Fruit fly (Drosophila melanogaster) whole organism, embryonic: ENCODE results near the gene CG46304.
A peak's percentile ranks its signal among the peaks of the same experiment; 100 is the strongest.

Experiments used
- Bgb ChIP-seq: fragments of 200-800 bp; sonication (Bioruptor generic); IDR thresholded peaks from 2 replicates; pipeline ENCODE4 v1.3.6; 2022; ENCODE audit warnings: missing biosample characterization, missing genetic modification characterization; ENCODE audit not compliant: partially characterized antibody
- C15 ChIP-seq: fragments of 200-800 bp; sonication (Bioruptor generic); IDR thresholded peaks from 3 replicates; pipeline ENCODE4 v1.3.6; 2022; ENCODE audit warnings: missing biosample characterization, missing genetic modification characterization
- CG10321 ChIP-seq: fragments of 200-800 bp; sonication (Bioruptor generic); IDR thresholded peaks from 2 replicates; pipeline ENCODE4 v1.3.6; 2022; ENCODE audit warnings: missing biosample characterization, missing genetic modification characterization
- CG10543 ChIP-seq: fragments of 200-800 bp; sonication (Bioruptor generic); optimal IDR thresholded peaks from 3 replicates; lab custom pipeline; 2017; ENCODE audit warnings: missing biosample characterization, mild to moderate bottlenecking, missing genetic modification characterization, moderate library complexity
- CG1233 ChIP-seq: fragments of 200-800 bp; sonication (Bioruptor generic); optimal IDR thresholded peaks from 4 replicates; lab custom pipeline; 2018; ENCODE audit warnings: missing biosample characterization, mild to moderate bottlenecking, missing genetic modification characterization
- CG12769 ChIP-seq: fragments of 200-800 bp; sonication (Bioruptor generic); optimal IDR thresholded peaks from 2 replicates; lab custom pipeline; 2019; ENCODE audit warnings: missing biosample characterization, mild to moderate bottlenecking, missing genetic modification characterization, moderate library complexity
- CG15479 ChIP-seq: fragments of 200-800 bp; sonication (Bioruptor generic); optimal IDR thresholded peaks from 3 replicates; lab custom pipeline; 2019; ENCODE audit warnings: missing biosample characterization, mild to moderate bottlenecking, missing genetic modification characterization, moderate library complexity
- CG16813 ChIP-seq: fragments of 200-800 bp; sonication (Bioruptor generic); IDR thresholded peaks from 3 replicates; pipeline ENCODE4 v1.3.6; 2022; ENCODE audit warnings: missing biosample characterization, missing genetic modification characterization; ENCODE audit not compliant: partially characterized antibody
- CG17328 ChIP-seq: fragments of 200-800 bp; sonication (Bioruptor generic); IDR thresholded peaks from 2 replicates; pipeline ENCODE4 v1.3.6; 2022; ENCODE audit warnings: missing biosample characterization, missing genetic modification characterization
- CG17361 ChIP-seq: fragments of 200-800 bp; sonication (Bioruptor generic); IDR thresholded peaks from 3 replicates; pipeline ENCODE4 v1.3.6; 2022; ENCODE audit warnings: missing biosample characterization, missing genetic modification characterization
- CG2199 ChIP-seq: fragments of 200-800 bp; sonication (Bioruptor generic); IDR thresholded peaks from 3 replicates; pipeline ENCODE4 v1.3.6; 2022; ENCODE audit warnings: missing biosample characterization, missing genetic modification characterization
- CG2712 ChIP-seq: fragments of 200-800 bp; optimal IDR thresholded peaks from 3 replicates; lab custom pipeline; 2019; ENCODE audit warnings: missing biosample characterization, mild to moderate bottlenecking, missing genetic modification characterization, moderate library complexity
- CG3281 ChIP-seq: fragments of 200-800 bp; sonication (Bioruptor generic); optimal IDR thresholded peaks from 3 replicates; lab custom pipeline; 2017; ENCODE audit warnings: missing biosample characterization, mild to moderate bottlenecking, missing genetic modification characterization
- CG33557 ChIP-seq: fragments of 200-800 bp; sonication (Bioruptor generic); optimal IDR thresholded peaks from 2 replicates; lab custom pipeline; 2019; ENCODE audit warnings: missing biosample characterization, mild to moderate bottlenecking, missing genetic modification characterization, moderate library complexity
- CG4617 ChIP-seq: fragments of 200-800 bp; sonication (Bioruptor generic); optimal IDR thresholded peaks from 3 replicates; lab custom pipeline; 2016; ENCODE audit warnings: missing biosample characterization, missing genetic modification characterization, borderline replicate concordance
- CG4730 ChIP-seq: fragments of 200-800 bp; sonication (Bioruptor generic); IDR thresholded peaks from 2 replicates; pipeline ENCODE4 v1.3.6; 2022; ENCODE audit warnings: missing biosample characterization, missing genetic modification characterization
- CG5180 ChIP-seq: fragments of 200-800 bp; sonication (Bioruptor generic); optimal IDR thresholded peaks from 3 replicates; lab custom pipeline; 2017; ENCODE audit warnings: missing biosample characterization, missing genetic modification characterization, mild to moderate bottlenecking, moderate library complexity, missing genetic modification reagents
- Deaf1 ChIP-seq: fragments of 200-800 bp; optimal IDR thresholded peaks from 3 replicates; lab custom pipeline; 2019; ENCODE audit warnings: missing biosample characterization, mild to moderate bottlenecking, missing genetic modification characterization, moderate library complexity
- Doc3 ChIP-seq: fragments of 200-800 bp; sonication (Bioruptor generic); IDR thresholded peaks from 3 replicates; pipeline ENCODE4 v1.3.6; 2022; ENCODE audit warnings: missing biosample characterization, missing genetic modification characterization; ENCODE audit not compliant: partially characterized antibody
- E2f2 ChIP-seq: fragments of 200-800 bp; sonication (Bioruptor generic); IDR thresholded peaks from 2 replicates; pipeline ENCODE4 v1.3.6; 2022; ENCODE audit warnings: missing biosample characterization, missing genetic modification characterization
- Gsc ChIP-seq: fragments of 200-800 bp; sonication (Bioruptor generic); IDR thresholded peaks from 2 replicates; pipeline ENCODE4 v1.3.6; 2022; ENCODE audit warnings: missing biosample characterization, missing genetic modification characterization
- Hmx ChIP-seq: fragments of 200-800 bp; sonication (Bioruptor generic); optimal IDR thresholded peaks from 2 replicates; lab custom pipeline; 2016; ENCODE audit warnings: missing biosample characterization, missing genetic modification characterization
- Hr78 ChIP-seq, 2 experiments: fragments of 200-800 bp in 1 of 2; fragments of >200 bp in 1 of 2; sonication (Bioruptor generic) in 1 of 2; optimal IDR thresholded peaks; 2 replicates each; lab custom pipeline; 2017 to 2019; ENCODE audit warnings: missing biosample characterization in 2 of 2, missing genetic modification characterization in 2 of 2, mild to moderate bottlenecking in 1 of 2, moderate library complexity in 1 of 2
- Meics ChIP-seq: fragments of 200-800 bp; sonication (Bioruptor generic); optimal IDR thresholded peaks from 2 replicates; lab custom pipeline; 2017; ENCODE audit warnings: missing biosample characterization, mild to moderate bottlenecking, missing genetic modification characterization
- Nf-YC ChIP-seq: fragments of 200-800 bp; optimal IDR thresholded peaks from 3 replicates; lab custom pipeline; 2019; ENCODE audit warnings: missing biosample characterization, mild to moderate bottlenecking, missing genetic modification characterization, moderate library complexity
- PHDP ChIP-seq: fragments of 200-800 bp; sonication (Bioruptor generic); optimal IDR thresholded peaks from 3 replicates; lab custom pipeline; 2018; ENCODE audit warnings: missing biosample characterization, mild to moderate bottlenecking, missing genetic modification characterization, moderate library complexity
- Poxn ChIP-seq: fragments of 200-800 bp; sonication (Bioruptor generic); IDR thresholded peaks from 2 replicates; pipeline ENCODE4 v1.3.6; 2022; ENCODE audit warnings: missing biosample characterization, missing genetic modification characterization
- Sry-β ChIP-seq: fragments of 200-800 bp; sonication (Bioruptor generic); optimal IDR thresholded peaks from 2 replicates; lab custom pipeline; 2018; ENCODE audit warnings: missing biosample characterization, mild to moderate bottlenecking, missing genetic modification characterization, moderate library complexity
- abd-A ChIP-seq: fragments of 200-800 bp; sonication (Bioruptor generic); optimal IDR thresholded peaks from 3 replicates; lab custom pipeline; 2019; ENCODE audit warnings: missing biosample characterization, mild to moderate bottlenecking, missing genetic modification characterization, moderate library complexity
- chn ChIP-seq: fragments of 200-800 bp; sonication (Bioruptor generic); optimal IDR thresholded peaks from 2 replicates; lab custom pipeline; 2016; ENCODE audit warnings: missing biosample characterization, missing genetic modification characterization
- esg ChIP-seq: fragments of 200-800 bp; sonication (Bioruptor generic); conservative IDR thresholded peaks from 2 replicates; pipeline ENCODE4 v1.3.6; 2022; ENCODE audit warnings: missing biosample characterization, missing genetic modification characterization
- fd3F ChIP-seq: fragments of 200-800 bp; sonication (Bioruptor generic); optimal IDR thresholded peaks from 2 replicates; lab custom pipeline; 2018; ENCODE audit warnings: missing biosample characterization, mild to moderate bottlenecking, missing genetic modification characterization, moderate library complexity
- grn ChIP-seq: fragments of 200-800 bp; sonication (Bioruptor generic); optimal IDR thresholded peaks from 3 replicates; lab custom pipeline; 2017; ENCODE audit warnings: missing biosample characterization, missing genetic modification characterization
- gsb ChIP-seq: fragments of 200-800 bp; sonication (Bioruptor generic); IDR thresholded peaks from 2 replicates; pipeline ENCODE4 v1.3.6; 2022; ENCODE audit warnings: missing biosample characterization, missing genetic modification characterization
- knrl ChIP-seq: fragments of 200-800 bp; sonication (Bioruptor generic); IDR thresholded peaks from 3 replicates; pipeline ENCODE4 v1.3.6; 2022; ENCODE audit warnings: missing biosample characterization, missing genetic modification characterization; ENCODE audit not compliant: partially characterized antibody
- mam ChIP-seq: fragments of 200-800 bp; sonication (Bioruptor generic); optimal IDR thresholded peaks from 3 replicates; lab custom pipeline; 2016; ENCODE audit warnings: missing biosample characterization, missing genetic modification characterization
- phol ChIP-seq: fragments of 200-800 bp; sonication (Bioruptor generic); optimal IDR thresholded peaks from 3 replicates; lab custom pipeline; 2018; ENCODE audit warnings: missing biosample characterization, mild to moderate bottlenecking, missing genetic modification characterization, moderate library complexity
- pzg ChIP-seq: fragments of 200-800 bp; sonication (Bioruptor generic); optimal IDR thresholded peaks from 3 replicates; lab custom pipeline; 2018; ENCODE audit warnings: missing biosample characterization, mild to moderate bottlenecking, missing genetic modification characterization, moderate library complexity
- sc ChIP-seq, 3 experiments: fragments of >200 bp in 2 of 3; fragments of 200-800 bp in 1 of 3; sonication (Bioruptor generic) in 1 of 3; optimal IDR thresholded peaks; 2 replicates in 2 of 3; 3 replicates in 1 of 3; lab custom pipeline; 2017; ENCODE audit warnings: mild to moderate bottlenecking in 1 of 3, missing biosample characterization in 1 of 3, missing genetic modification characterization in 1 of 3, missing genetic modification reagents in 1 of 3
- sens-2 ChIP-seq: fragments of 200-800 bp; sonication (Bioruptor generic); IDR thresholded peaks from 2 replicates; pipeline ENCODE4 v1.3.6; 2022; ENCODE audit warnings: missing biosample characterization, missing genetic modification characterization
- sima ChIP-seq: fragments of 200-800 bp; sonication (Bioruptor generic); optimal IDR thresholded peaks from 2 replicates; lab custom pipeline; 2016; ENCODE audit warnings: missing biosample characterization, missing genetic modification characterization
- sisA ChIP-seq: fragments of 200-800 bp; sonication (Bioruptor generic); IDR thresholded peaks from 2 replicates; pipeline ENCODE4 v1.3.6; 2022; ENCODE audit warnings: missing biosample characterization, missing genetic modification characterization
- slp2 ChIP-seq: fragments of 200-800 bp; sonication (Bioruptor generic); optimal IDR thresholded peaks from 2 replicates; lab custom pipeline; 2016; ENCODE audit warnings: missing biosample characterization, missing genetic modification characterization
- sob ChIP-seq: fragments of 200-800 bp; sonication (Bioruptor generic); IDR thresholded peaks from 2 replicates; pipeline ENCODE4 v1.3.6; 2022; ENCODE audit warnings: missing biosample characterization, missing genetic modification characterization
- ssp ChIP-seq: fragments of 200-800 bp; sonication (Bioruptor generic); IDR thresholded peaks from 2 replicates; pipeline ENCODE4 v1.3.6; 2022; ENCODE audit warnings: missing biosample characterization, missing genetic modification characterization
- stwl ChIP-seq: fragments of 200-800 bp; sonication (Bioruptor generic); optimal IDR thresholded peaks from 3 replicates; lab custom pipeline; 2018; ENCODE audit warnings: missing biosample characterization, mild to moderate bottlenecking, missing genetic modification characterization, moderate library complexity
- tio ChIP-seq: fragments of 200-800 bp; sonication (Bioruptor generic); optimal IDR thresholded peaks from 2 replicates; lab custom pipeline; 2017; ENCODE audit warnings: missing biosample characterization, missing genetic modification characterization, inconsistent platforms
- yki ChIP-seq: fragments of >200 bp; optimal IDR thresholded peaks from 3 replicates; lab custom pipeline; 2018
- zen ChIP-seq: fragments of 200-800 bp; sonication (Bioruptor generic); optimal IDR thresholded peaks from 3 replicates; lab custom pipeline; 2018; ENCODE audit warnings: missing biosample characterization, mild to moderate bottlenecking, missing genetic modification characterization, moderate library complexity
- zen2 ChIP-seq: fragments of 200-800 bp; sonication (Bioruptor generic); IDR thresholded peaks from 3 replicates; pipeline ENCODE4 v1.3.6; 2022; ENCODE audit warnings: missing biosample characterization, missing genetic modification characterization; ENCODE audit not compliant: partially characterized antibody

The CG46304 gene

DNA sequence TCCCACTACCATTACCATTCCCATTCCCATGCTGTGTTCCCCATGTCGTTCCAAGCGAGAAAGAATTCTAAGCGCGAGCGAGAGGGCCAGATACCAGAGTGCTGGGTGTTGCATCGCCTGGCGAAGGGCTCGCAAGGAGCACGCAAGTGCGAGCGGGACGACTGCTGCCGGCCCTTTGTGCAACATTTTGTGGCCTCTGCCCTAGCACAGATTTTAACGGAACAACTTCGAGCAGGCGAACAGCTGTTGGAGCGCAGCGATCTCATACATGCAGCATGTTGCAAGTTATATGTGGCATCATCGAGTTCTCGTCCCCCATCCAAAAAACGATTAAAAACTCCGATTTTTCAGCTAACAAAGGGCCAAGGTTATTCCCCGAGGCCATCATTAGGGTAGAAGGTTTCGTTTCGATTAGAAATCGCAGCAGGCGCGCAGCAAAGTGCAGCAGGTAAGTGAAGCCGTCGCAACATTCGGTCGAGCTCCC, 1.5 kb downstream of the CG46304 start (continued):
- TF ChIP-seq knrl (peak; percentile 5; the same call in 1 of the 3 replicates), Hmx (no peak), zen (tag; lab: Kevin White, UChicago) (no peak), slp2 (GFP tag; lab: Kevin White, UChicago) (no peak), sisA (GFP tag; lab: Robert Waterston, UW) (no peak), CG17328 (no peak), CG2199 (peak; percentile 84; the same call in 1 of the 3 replicates), mam (GFP tag; lab: Kevin White, UChicago) (no peak), chn (GFP tag; lab: Kevin White, UChicago) (peak; percentile 37), CG10543 (GFP tag; lab: Kevin White, UChicago) (no peak), esg (GFP tag; lab: Robert Waterston, UW) (no peak), CG4617 (GFP tag; lab: Kevin White, UChicago) (no peak), Nf-YC (tag; lab: Kevin White, UChicago) (peak; percentile 10), grn (no peak), stwl (tag; lab: Kevin White, UChicago) (peak; percentile 3), Hr78 (GFP tag; optimal IDR thresholded peaks at IDR 0.05; lab: Kevin White, UChicago) (peak in 1 of 2 experiments; percentile 93), CG33557 (GFP tag; lab: Kevin White, UChicago) (no peak), Poxn (GFP tag; lab: Robert Waterston, UW) (no peak), CG15479 (GFP tag; lab: Kevin White, UChicago) (peak; percentile 73), abd-A (tag; lab: Kevin White, UChicago) (peak; percentile 97), sc (optimal IDR thresholded peaks at IDR 0.05; lab: Kevin White, UChicago) (no peak), sc (GFP tag; optimal IDR thresholded peaks at IDR 0.05; lab: Kevin White, UChicago) (no peak), CG5180 (GFP tag; lab: Kevin White, UChicago) (peak; percentile 97), E2f2 (GFP tag; lab: Robert Waterston, UW) (no peak), phol (tag; lab: Kevin White, UChicago) (no peak), Bgb (GFP tag; lab: Robert Waterston, UW) (0 out of 2 replicates have a peak, but pooled peaks have one; percentile 18), CG12769 (tag; lab: Kevin White, UChicago) (peak; percentile 39), sens-2 (no peak), PHDP (tag; lab: Kevin White, UChicago) (no peak), Meics (no peak), Gsc (no peak), pzg (GFP tag; lab: Kevin White, UChicago) (no peak), C15 (GFP tag; lab: Robert Waterston, UW) (no peak), CG16813 (GFP tag; lab: Robert Waterston, UW) (peak; percentile 38; the same call in 1 of the 3 replicates), tio (GFP tag; lab: Kevin White, UChicago) (no peak), CG2712 (tag; lab: Kevin White, UChicago) (no peak), fd3F (GFP tag; lab: Kevin White, UChicago) (no peak), yki (lab: Kevin White, UChicago) (no peak), CG3281 (GFP tag; lab: Kevin White, UChicago) (no peak), Deaf1 (tag; lab: Kevin White, UChicago) (peak; percentile 33), Sry-β (no peak), CG4730 (GFP tag; lab: Robert Waterston, UW) (no peak), zen2 (GFP tag; lab: Robert Waterston, UW) (peak; percentile 27; the same call in 1 of the 3 replicates), ssp (GFP tag; lab: Robert Waterston, UW) (no peak), sima (GFP tag; lab: Kevin White, UChicago) (no peak), gsb (no peak), CG10321 (GFP tag; lab: Robert Waterston, UW) (peak; percentile 94), Doc3 (GFP tag; lab: Robert Waterston, UW) (peak; percentile 47; the same call in 1 of the 3 replicates), sob (GFP tag; lab: Robert Waterston, UW) (no peak), CG1233 (GFP tag; lab: Kevin White, UChicago) (no peak), CG17361 (GFP tag; lab: Robert Waterston, UW) (no peak)
